Fruit fly (Drosophila melanogaster) whole organism, embryonic: Measurements from ENCODE around the gene CG4991.

Source experiments
- B-H1 ChIP-seq: fragments of 200-800 bp; sonication (Bioruptor generic); IDR thresholded peaks from 3 replicates; pipeline ENCODE4 v1.3.6; 2022; ENCODE audit warnings: missing biosample characterization, missing genetic modification characterization
- Bdp1 ChIP-seq: fragments of 200-800 bp; sonication (Bioruptor generic); optimal IDR thresholded peaks from 3 replicates; lab custom pipeline; 2016; ENCODE audit warnings: missing biosample characterization, missing genetic modification characterization
- CG10209 ChIP-seq: fragments of 200-800 bp; sonication (Bioruptor generic); optimal IDR thresholded peaks from 3 replicates; lab custom pipeline; 2017; ENCODE audit warnings: missing biosample characterization, mild to moderate bottlenecking, missing genetic modification characterization, missing genetic modification reagents
- CG10462 ChIP-seq: fragments of 200-800 bp; sonication (Bioruptor generic); optimal IDR thresholded peaks from 2 replicates; lab custom pipeline; 2016; ENCODE audit warnings: missing biosample characterization, missing genetic modification characterization
- CG11696 ChIP-seq: fragments of 200-800 bp; sonication (Bioruptor generic); IDR thresholded peaks from 2 replicates; pipeline ENCODE4 v1.3.6; 2022; ENCODE audit warnings: missing biosample characterization, missing genetic modification characterization
- CG12391 ChIP-seq: fragments of 200-800 bp; sonication (Bioruptor generic); optimal IDR thresholded peaks from 3 replicates; lab custom pipeline; 2018; ENCODE audit warnings: missing biosample characterization, mild to moderate bottlenecking, missing genetic modification characterization, moderate library complexity
- CG14050 ChIP-seq: fragments of 200-800 bp; sonication (Bioruptor generic); IDR thresholded peaks from 3 replicates; pipeline ENCODE4 v1.3.6; 2022; ENCODE audit warnings: missing biosample characterization, missing genetic modification characterization
- CG17612 ChIP-seq: fragments of 200-800 bp; sonication (Bioruptor generic); IDR thresholded peaks from 2 replicates; pipeline ENCODE4 v1.3.6; 2022; ENCODE audit warnings: missing biosample characterization, missing genetic modification characterization
- CG1792 ChIP-seq: fragments of 200-800 bp; sonication (Bioruptor generic); optimal IDR thresholded peaks from 2 replicates; lab custom pipeline; 2016; ENCODE audit warnings: missing biosample characterization, missing genetic modification characterization
- CG18011 ChIP-seq: fragments of 200-800 bp; sonication (Bioruptor generic); optimal IDR thresholded peaks from 2 replicates; lab custom pipeline; 2017; ENCODE audit warnings: missing biosample characterization, missing genetic modification characterization, mild to moderate bottlenecking, moderate library complexity, missing genotype
- CG1832 ChIP-seq: fragments of 200-800 bp; sonication (Bioruptor generic); optimal IDR thresholded peaks from 2 replicates; lab custom pipeline; 2017; ENCODE audit warnings: missing biosample characterization, mild to moderate bottlenecking, missing genetic modification characterization, inconsistent platforms
- CG34224 ChIP-seq: fragments of 200-800 bp; sonication (Bioruptor generic); IDR thresholded peaks from 3 replicates; pipeline ENCODE4 v1.3.6; 2022; ENCODE audit warnings: missing biosample characterization, missing genetic modification characterization; ENCODE audit not compliant: partially characterized antibody
- CG42726 ChIP-seq: fragments of 200-800 bp; sonication (Bioruptor generic); IDR thresholded peaks from 2 replicates; pipeline ENCODE4 v1.3.6; 2022; ENCODE audit warnings: missing biosample characterization, missing genetic modification characterization; ENCODE audit not compliant: partially characterized antibody
- CG43689 ChIP-seq: fragments of 200-800 bp; sonication (Bioruptor generic); IDR thresholded peaks from 2 replicates; pipeline ENCODE4 v1.3.6; 2022; ENCODE audit warnings: missing biosample characterization, missing genetic modification characterization
- CG6854 ChIP-seq: fragments of 200-800 bp; sonication (Bioruptor generic); optimal IDR thresholded peaks from 3 replicates; lab custom pipeline; 2017; ENCODE audit warnings: missing biosample characterization, mild to moderate bottlenecking, missing genetic modification characterization
- CG9727 ChIP-seq: fragments of 200-800 bp; sonication (Bioruptor generic); optimal IDR thresholded peaks from 3 replicates; lab custom pipeline; 2017; ENCODE audit warnings: missing biosample characterization, mild to moderate bottlenecking, missing genetic modification characterization
- D ChIP-seq, 2 experiments: fragments of 200-800 bp in 1 of 2; fragments of >200 bp in 1 of 2; sonication (Bioruptor generic) in 1 of 2; optimal IDR thresholded peaks; 2 replicates in 1 of 2; 3 replicates in 1 of 2; lab custom pipeline; 2017; ENCODE audit warnings: mild to moderate bottlenecking in 1 of 2, missing biosample characterization in 1 of 2, missing genetic modification characterization in 1 of 2, missing genetic modification reagents in 1 of 2
- Dp ChIP-seq: fragments of 200-800 bp; sonication (Bioruptor generic); optimal IDR thresholded peaks from 2 replicates; lab custom pipeline; 2018; ENCODE audit warnings: missing biosample characterization, mild to moderate bottlenecking, missing genetic modification characterization, moderate library complexity
- Fer1 ChIP-seq: fragments of 200-800 bp; sonication (Bioruptor generic); optimal IDR thresholded peaks from 2 replicates; lab custom pipeline; 2017; ENCODE audit warnings: missing biosample characterization, mild to moderate bottlenecking, missing genetic modification characterization
- HLHmδ ChIP-seq: fragments of 200-800 bp; sonication (Bioruptor generic); optimal IDR thresholded peaks from 2 replicates; lab custom pipeline; 2018; ENCODE audit warnings: missing biosample characterization, mild to moderate bottlenecking, missing genetic modification characterization, moderate library complexity
- Hey ChIP-seq: fragments of 200-800 bp; sonication (Bioruptor generic); optimal IDR thresholded peaks from 3 replicates; lab custom pipeline; 2018; ENCODE audit warnings: missing biosample characterization, mild to moderate bottlenecking, missing genetic modification characterization
- MESR4 ChIP-seq: fragments of 200-800 bp; sonication (Bioruptor generic); optimal IDR thresholded peaks from 2 replicates; lab custom pipeline; 2018; ENCODE audit warnings: missing biosample characterization, mild to moderate bottlenecking, missing genetic modification characterization, moderate library complexity
- Max ChIP-seq: fragments of 200-800 bp; sonication (Bioruptor generic); optimal IDR thresholded peaks from 2 replicates; lab custom pipeline; 2016; ENCODE audit warnings: missing biosample characterization, mild to moderate bottlenecking, missing genetic modification characterization
- Med ChIP-seq: fragments of 200-800 bp; sonication (Bioruptor generic); peaks from one replicate; lab custom pipeline; 2016; ENCODE audit warnings: missing biosample characterization, missing genetic modification characterization, mild to moderate bottlenecking, inconsistent platforms, moderate library complexity
- Oli ChIP-seq: fragments of 200-800 bp; sonication (Bioruptor generic); optimal IDR thresholded peaks from 2 replicates; lab custom pipeline; 2018; ENCODE audit warnings: missing biosample characterization, mild to moderate bottlenecking, missing genetic modification characterization, moderate library complexity
- Ptx1 ChIP-seq: fragments of 200-800 bp; sonication (Bioruptor generic); IDR thresholded peaks from 2 replicates; pipeline ENCODE4 v1.3.6; 2022; ENCODE audit warnings: missing biosample characterization, missing genetic modification characterization
- Ravus ChIP-seq: fragments of 200-800 bp; sonication (Bioruptor generic); IDR thresholded peaks from 2 replicates; pipeline ENCODE4 v1.3.6; 2022; ENCODE audit warnings: missing biosample characterization, missing genetic modification characterization
- Rx ChIP-seq: fragments of 200-800 bp; sonication (Bioruptor generic); IDR thresholded peaks from 2 replicates; pipeline ENCODE4 v1.3.6; 2022; ENCODE audit warnings: missing biosample characterization, missing genetic modification characterization
- ab ChIP-seq: fragments of 200-800 bp; sonication (Bioruptor generic); optimal IDR thresholded peaks from 2 replicates; lab custom pipeline; 2016; ENCODE audit warnings: missing biosample characterization, missing genetic modification characterization
- ash1 ChIP-seq: fragments of 200-800 bp; sonication (Bioruptor generic); optimal IDR thresholded peaks from 2 replicates; lab custom pipeline; 2018; ENCODE audit warnings: missing biosample characterization, mild to moderate bottlenecking, missing genetic modification characterization
- caup ChIP-seq: fragments of 200-800 bp; sonication (Bioruptor generic); optimal IDR thresholded peaks from 3 replicates; lab custom pipeline; 2017; ENCODE audit warnings: missing biosample characterization, mild to moderate bottlenecking, missing genetic modification characterization, moderate library complexity; ENCODE audit not compliant: severe bottlenecking
- fd96Cb ChIP-seq: fragments of 200-800 bp; sonication (Bioruptor generic); optimal IDR thresholded peaks from 2 replicates; lab custom pipeline; 2018; ENCODE audit warnings: missing biosample characterization, mild to moderate bottlenecking, missing genetic modification characterization, moderate library complexity
- grn ChIP-seq: fragments of 200-800 bp; sonication (Bioruptor generic); optimal IDR thresholded peaks from 3 replicates; lab custom pipeline; 2017; ENCODE audit warnings: missing biosample characterization, missing genetic modification characterization
- gt ChIP-seq: fragments of 200-800 bp; sonication (Bioruptor generic); IDR thresholded peaks from 2 replicates; pipeline ENCODE4 v1.3.6; 2022; ENCODE audit warnings: missing biosample characterization, missing genetic modification characterization
- ham ChIP-seq: fragments of 200-800 bp; sonication (Bioruptor generic); IDR thresholded peaks from 2 replicates; pipeline ENCODE4 v1.3.6; 2022; ENCODE audit warnings: missing biosample characterization, missing genetic modification characterization
- hb ChIP-seq: fragments of 200-800 bp; sonication (Bioruptor generic); IDR thresholded peaks from 3 replicates; pipeline ENCODE4 v1.3.6; 2022; ENCODE audit warnings: missing biosample characterization, missing genetic modification characterization; ENCODE audit not compliant: partially characterized antibody
- inv ChIP-seq: fragments of 200-800 bp; sonication (Bioruptor generic); IDR thresholded peaks from 2 replicates; pipeline ENCODE4 v1.3.6; 2022; ENCODE audit warnings: missing biosample characterization, missing genetic modification characterization; ENCODE audit not compliant: partially characterized antibody
- jumu ChIP-seq: fragments of 200-800 bp; sonication (Bioruptor generic); optimal IDR thresholded peaks from 3 replicates; lab custom pipeline; 2016; ENCODE audit warnings: missing biosample characterization, missing genetic modification characterization
- kay ChIP-seq: fragments of 200-800 bp; sonication (Bioruptor generic); optimal IDR thresholded peaks from 2 replicates; lab custom pipeline; 2016; ENCODE audit warnings: missing biosample characterization, missing genetic modification characterization
- nau ChIP-seq: fragments of 200-800 bp; sonication (Bioruptor generic); optimal IDR thresholded peaks from 3 replicates; lab custom pipeline; 2017; ENCODE audit warnings: missing biosample characterization, mild to moderate bottlenecking, missing genetic modification characterization, missing genetic modification reagents
- nmo ChIP-seq: fragments of 200-800 bp; sonication (Bioruptor generic); optimal IDR thresholded peaks from 2 replicates; lab custom pipeline; 2018; ENCODE audit warnings: missing biosample characterization, mild to moderate bottlenecking, missing genetic modification characterization, moderate library complexity
- pan ChIP-seq, 4 experiments: fragments of >200 bp in 3 of 4; fragments of 200-800 bp in 1 of 4; sonication (Bioruptor generic) in 1 of 4; optimal IDR thresholded peaks in 3 of 4; IDR thresholded peaks in 1 of 4; 2 replicates each; pipeline versions ENCODE4 v1.3.6 to Lab custom; 2017 to 2022; ENCODE audit warnings: missing biosample characterization in 2 of 4, missing genetic modification characterization in 2 of 4, mixed read lengths in 1 of 4
- pfk ChIP-seq: fragments of 200-800 bp; sonication (Bioruptor generic); optimal IDR thresholded peaks from 2 replicates; lab custom pipeline; 2018; ENCODE audit warnings: missing biosample characterization, mild to moderate bottlenecking, missing genetic modification characterization, moderate library complexity
- slbo ChIP-seq: fragments of 200-800 bp; sonication (Bioruptor generic); IDR thresholded peaks from 2 replicates; pipeline ENCODE4 v1.3.6; 2022; ENCODE audit warnings: missing biosample characterization, missing genetic modification characterization
- tap ChIP-seq: fragments of 200-800 bp; optimal IDR thresholded peaks from 3 replicates; lab custom pipeline; 2019; ENCODE audit warnings: missing biosample characterization, mild to moderate bottlenecking, missing genetic modification characterization, moderate library complexity
- tgo ChIP-seq: fragments of 200-800 bp; sonication (Bioruptor generic); IDR thresholded peaks from 3 replicates; pipeline ENCODE4 v1.3.6; 2022; ENCODE audit warnings: missing biosample characterization, missing genetic modification characterization
- zen2 ChIP-seq: fragments of 200-800 bp; sonication (Bioruptor generic); IDR thresholded peaks from 3 replicates; pipeline ENCODE4 v1.3.6; 2022; ENCODE audit warnings: missing biosample characterization, missing genetic modification characterization; ENCODE audit not compliant: partially characterized antibody

The CG4991 gene

DNA sequence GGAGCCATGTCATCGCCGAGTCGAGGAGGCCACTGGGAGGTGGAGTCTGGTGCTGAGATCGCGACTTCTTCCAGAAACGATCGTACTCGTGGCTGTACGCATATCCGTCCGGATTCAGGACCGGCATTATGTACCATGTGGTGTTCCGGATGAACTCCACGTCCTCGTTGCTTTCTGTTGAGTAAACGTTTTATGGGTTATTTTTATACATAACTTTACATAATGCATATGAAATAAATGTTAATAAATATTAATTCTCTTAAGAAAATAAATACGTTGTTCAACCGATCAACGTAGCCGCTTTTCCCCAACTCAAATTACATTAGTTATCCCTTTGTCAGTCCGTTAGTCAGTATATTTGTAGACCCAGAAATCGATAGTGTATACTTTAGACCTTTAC, 10.5 kb upstream of the CG4991 start, which contains the start of gene CG4955:
Gene CG4955 (plus strand): TSS at position 301 of the 400 bp plus-strand sequence.
- no peak for TF ChIP-seq gt
- TF ChIP-seq CG43689: no peak
- no peak for TF ChIP-seq CG10209 (GFP tag; lab: Kevin White, UChicago)
- no peak for TF ChIP-seq inv (GFP tag; lab: Robert Waterston, UW)
- TF ChIP-seq CG10462 (GFP tag; lab: Kevin White, UChicago): no peak
- no peak for TF ChIP-seq HLHmδ (GFP tag; lab: Kevin White, UChicago)
- no peak for TF ChIP-seq ash1 (GFP tag; lab: Kevin White, UChicago)
- no peak for TF ChIP-seq ab (GFP tag; lab: Kevin White, UChicago)
- no peak for TF ChIP-seq jumu
- TF ChIP-seq B-H1 (GFP tag; lab: Robert Waterston, UW): no peak
- TF ChIP-seq Ravus (GFP tag; lab: Robert Waterston, UW): no peak
- no peak for TF ChIP-seq Rx (GFP tag; lab: Robert Waterston, UW)
- no peak for TF ChIP-seq MESR4
- TF ChIP-seq zen2 (GFP tag; lab: Robert Waterston, UW): no peak
- TF ChIP-seq CG1832 (GFP tag; lab: Kevin White, UChicago): no peak
- no peak for TF ChIP-seq CG11696 (GFP tag; lab: Robert Waterston, UW)
- TF ChIP-seq CG42726 (GFP tag; lab: Robert Waterston, UW): no peak
- no peak for TF ChIP-seq ham (GFP tag; lab: Robert Waterston, UW)
- no peak for TF ChIP-seq CG1792 (GFP tag; lab: Kevin White, UChicago)
- no peak for TF ChIP-seq D (optimal IDR thresholded peaks at IDR 0.05; lab: Kevin White, UChicago)
- TF ChIP-seq D (GFP tag; optimal IDR thresholded peaks at IDR 0.05; lab: Kevin White, UChicago): no peak

DNA sequence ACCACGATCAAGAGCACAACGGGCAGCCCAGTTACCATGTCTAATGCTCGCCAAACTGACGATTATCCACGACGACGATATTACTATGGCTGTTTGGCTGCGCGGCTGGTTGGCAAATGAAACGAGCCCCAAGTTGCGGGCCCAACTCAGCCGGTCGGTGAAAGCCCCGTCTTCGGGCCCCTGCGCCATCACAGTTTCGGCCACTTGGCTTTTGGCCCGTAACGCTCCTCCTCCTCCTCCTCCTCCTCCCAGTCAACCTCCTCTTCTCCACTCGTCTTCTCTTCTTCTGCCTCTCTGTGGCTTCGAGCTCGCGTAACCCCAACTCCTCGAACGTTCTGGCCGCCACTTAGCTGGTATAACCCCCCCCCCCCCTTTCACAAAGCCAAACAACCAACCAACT, 4.1 kb upstream of the CG4991 start, which contains the start of gene CG8945:
Gene CG8945 (minus strand): TSS at position 101 of the 400 bp plus-strand sequence.
- TF ChIP-seq CG34224 (GFP tag; lab: Robert Waterston, UW) (no peak), Med (GFP tag; lab: Kevin White, UChicago) (peak; percentile 39)

- TF ChIP-seq tap (tag; lab: Kevin White, UChicago): no peak
- no peak for TF ChIP-seq Bdp1 (GFP tag; lab: Kevin White, UChicago)
- no peak for TF ChIP-seq Oli (tag; lab: Kevin White, UChicago)
- no peak for TF ChIP-seq kay
- no peak for TF ChIP-seq CG14050 (GFP tag; lab: Robert Waterston, UW)
- no peak for TF ChIP-seq fd96Cb
- TF ChIP-seq CG12391 (tag; lab: Kevin White, UChicago): peak; percentile 28
- TF ChIP-seq hb (GFP tag; lab: Robert Waterston, UW): no peak
- TF ChIP-seq Max (GFP tag; lab: Kevin White, UChicago): no peak
- TF ChIP-seq Ptx1 (GFP tag; lab: Robert Waterston, UW): peak; percentile 31; the same call in 1 of the 2 replicates
- no peak for TF ChIP-seq CG9727 (GFP tag; lab: Kevin White, UChicago)
- no peak for TF ChIP-seq grn (GFP tag; lab: Kevin White, UChicago)
- no peak for TF ChIP-seq CG17612 (GFP tag; lab: Robert Waterston, UW)
- peak; percentile 43 for TF ChIP-seq slbo (GFP tag; lab: Robert Waterston, UW)
- TF ChIP-seq tgo (GFP tag; lab: Robert Waterston, UW): no peak; the same call in 2 of the 3 replicates
- TF ChIP-seq nau (GFP tag; lab: Kevin White, UChicago): no peak
- TF ChIP-seq CG6854: no peak
- no peak for TF ChIP-seq Hey
- TF ChIP-seq Fer1 (GFP tag; lab: Kevin White, UChicago): no peak
- no peak for TF ChIP-seq Dp (GFP tag; lab: Kevin White, UChicago)
- TF ChIP-seq pfk (GFP tag; lab: Kevin White, UChicago): no peak
- TF ChIP-seq nmo (GFP tag; lab: Kevin White, UChicago): no peak
- no peak for TF ChIP-seq pan (optimal IDR thresholded peaks at IDR 0.05; lab: Kevin White, UChicago)
- peak in 1 of 2 experiments; percentile 20 for TF ChIP-seq pan (GFP tag; optimal IDR thresholded peaks at IDR 0.05 in 1 of 2, IDR thresholded peaks at IDR 0.05 in 1 of 2)
- TF ChIP-seq caup (GFP tag; lab: Kevin White, UChicago): no peak
- TF ChIP-seq CG18011: no peak
Measured at dm6 chrX:17090585-17090984, 1.1 kb upstream of the CG4991 start.
